Worm (Caenorhabditis elegans) whole organism, L1 larva: ENCODE measurements around the gene Y11D7A.9.

ENCODE experiments used
- aha-1 ChIP-seq: fragments of 150-350 bp; optimal IDR thresholded peaks from 2 replicates; lab custom pipeline; 2014; ENCODE audit warnings: missing biosample characterization, missing genetic modification characterization
- alr-1 ChIP-seq: fragments of 200-800 bp; sonication (Bioruptor generic); optimal IDR thresholded peaks from 2 replicates; lab custom pipeline; 2018; ENCODE audit warnings: borderline replicate concordance, mild to moderate bottlenecking, missing genetic modification characterization, missing compliant biosample characterization
- aly-2 ChIP-seq: fragments of 150-350 bp; optimal IDR thresholded peaks from 2 replicates; lab custom pipeline; 2014; ENCODE audit warnings: missing biosample characterization, missing genetic modification characterization
- ceh-63 ChIP-seq: fragments of 200-800 bp; sonication (Bioruptor generic); optimal IDR thresholded peaks from 2 replicates; lab custom pipeline; 2018; ENCODE audit warnings: mild to moderate bottlenecking, missing genetic modification characterization, missing compliant biosample characterization
- ceh-8 ChIP-seq: fragments of 200-800 bp; sonication (Bioruptor generic); optimal IDR thresholded peaks from 2 replicates; lab custom pipeline; 2018; ENCODE audit warnings: mild to moderate bottlenecking, missing genetic modification characterization, moderate library complexity, missing compliant biosample characterization
- ceh-82 ChIP-seq, 3 experiments: fragments of 150-350 bp in 1 of 3; sonication (generic microtip) in 2 of 3; optimal IDR thresholded peaks; 2 replicates each; lab custom pipeline; 2014 to 2017; ENCODE audit warnings: missing biosample characterization in 3 of 3, missing genetic modification characterization in 3 of 3
- ceh-88 ChIP-seq: fragments of 200-800 bp; sonication (Bioruptor generic); IDR thresholded peaks from 2 replicates; pipeline ENCODE4 v1.3.6; 2022; ENCODE audit warnings: missing genetic modification characterization, missing compliant biosample characterization
- efl-1 ChIP-seq, 4 experiments: fragments of 150-350 bp; optimal IDR thresholded peaks in 3 of 4; peaks in 1 of 4; 1 replicate in 1 of 4; 2 replicates in 3 of 4; lab custom pipeline; 2014; ENCODE audit warnings: missing biosample characterization in 2 of 4, missing genetic modification characterization in 2 of 4, missing genetic modification reagents in 2 of 4
- efl-3 ChIP-seq: fragments of 200-800 bp; sonication (Bioruptor generic); optimal IDR thresholded peaks from 2 replicates; lab custom pipeline; 2018; ENCODE audit warnings: mild to moderate bottlenecking, missing genetic modification characterization, missing compliant biosample characterization
- egl-13 ChIP-seq: sonication (generic microtip); optimal IDR thresholded peaks from 2 replicates; lab custom pipeline; 2016; ENCODE audit warnings: missing genotype, missing genetic modification reagents, missing genetic modification characterization, missing compliant biosample characterization
- egl-27 ChIP-seq, 2 experiments: fragments of 150-350 bp in 1 of 2; sonication (generic microtip); optimal IDR thresholded peaks; 3 replicates each; lab custom pipeline; 2017 to 2018; ENCODE audit warnings: missing biosample characterization in 2 of 2, missing genetic modification characterization in 2 of 2, missing genetic modification reagents in 2 of 2
- elt-2 ChIP-seq: sonication (generic microtip); optimal IDR thresholded peaks from 2 replicates; lab custom pipeline; 2016; ENCODE audit warnings: missing genetic modification characterization, mild to moderate bottlenecking, inconsistent platforms, missing compliant biosample characterization, missing genetic modification reagents
- ets-5 ChIP-seq: fragments of 200-800 bp; sonication (Bioruptor generic); IDR thresholded peaks from 2 replicates; pipeline ENCODE4 v1.3.6; 2022; ENCODE audit warnings: missing genetic modification characterization, missing compliant biosample characterization
- fkh-10 ChIP-seq: sonication (generic microtip); optimal IDR thresholded peaks from 2 replicates; lab custom pipeline; 2017; ENCODE audit warnings: missing biosample characterization, missing genetic modification reagents, missing genetic modification characterization
- fkh-8 ChIP-seq: sonication (generic microtip); optimal IDR thresholded peaks from 2 replicates; lab custom pipeline; 2016; ENCODE audit warnings: mild to moderate bottlenecking, missing genetic modification characterization, missing compliant biosample characterization
- grh-1 ChIP-seq: fragments of 200-800 bp; sonication (Bioruptor generic); IDR thresholded peaks from 2 replicates; pipeline ENCODE4 v1.3.6; 2022; ENCODE audit warnings: missing genetic modification reagents, missing genetic modification characterization, missing compliant biosample characterization
- irx-1 ChIP-seq: sonication (generic microtip); optimal IDR thresholded peaks from 2 replicates; lab custom pipeline; 2016; ENCODE audit warnings: missing genetic modification characterization, missing compliant biosample characterization
- isw-1 ChIP-seq: fragments of 200-800 bp; sonication (Bioruptor generic); IDR thresholded peaks from 2 replicates; pipeline ENCODE4 v1.3.6; 2022; ENCODE audit warnings: missing genetic modification characterization, missing compliant biosample characterization
- lin-15B ChIP-seq: fragments of 150-350 bp; sonication (generic microtip); optimal IDR thresholded peaks from 3 replicates; lab custom pipeline; 2014; ENCODE audit warnings: missing biosample characterization, missing genetic modification characterization
- lin-35 ChIP-seq, 2 experiments: fragments of 150-350 bp; optimal IDR thresholded peaks; 2 replicates each; lab custom pipeline; 2014; ENCODE audit warnings: missing biosample characterization in 2 of 2, missing genetic modification characterization in 2 of 2, missing genetic modification reagents in 2 of 2
- lin-39 ChIP-seq: fragments of 150-350 bp; optimal IDR thresholded peaks from 2 replicates; lab custom pipeline; 2014; ENCODE audit warnings: missing biosample characterization, missing genetic modification reagents, missing genetic modification characterization
- mep-1 ChIP-seq: fragments of 150-350 bp; optimal IDR thresholded peaks from 2 replicates; lab custom pipeline; 2014; ENCODE audit warnings: missing biosample characterization, missing genetic modification characterization
- nhr-20 ChIP-seq: sonication (generic microtip); optimal IDR thresholded peaks from 2 replicates; lab custom pipeline; 2016; ENCODE audit warnings: mild to moderate bottlenecking, missing genetic modification characterization, missing compliant biosample characterization
- nhr-237 ChIP-seq: fragments of 150-350 bp; optimal IDR thresholded peaks from 2 replicates; lab custom pipeline; 2014; ENCODE audit warnings: missing biosample characterization, missing genetic modification characterization
- nhr-28 ChIP-seq: fragments of 150-350 bp; optimal IDR thresholded peaks from 2 replicates; lab custom pipeline; 2014; ENCODE audit warnings: missing biosample characterization, missing genetic modification characterization
- nhr-47 ChIP-seq: sonication (generic microtip); optimal IDR thresholded peaks from 2 replicates; lab custom pipeline; 2016; ENCODE audit warnings: mild to moderate bottlenecking, missing genetic modification characterization, moderate library complexity, missing compliant biosample characterization
- nhr-71 ChIP-seq: sonication (generic microtip); optimal IDR thresholded peaks from 2 replicates; lab custom pipeline; 2016; ENCODE audit warnings: mild to moderate bottlenecking, missing genetic modification characterization, moderate library complexity, missing compliant biosample characterization
- nhr-76 ChIP-seq: sonication (generic microtip); optimal IDR thresholded peaks from 2 replicates; lab custom pipeline; 2017; ENCODE audit warnings: missing biosample characterization, missing genetic modification characterization
- nhr-84 ChIP-seq: sonication (generic microtip); optimal IDR thresholded peaks from 2 replicates; lab custom pipeline; 2017; ENCODE audit warnings: missing biosample characterization, missing genetic modification characterization
- nhr-90 ChIP-seq: sonication (generic microtip); optimal IDR thresholded peaks from 2 replicates; lab custom pipeline; 2016; ENCODE audit warnings: mild to moderate bottlenecking, missing genetic modification characterization, missing compliant biosample characterization; ENCODE audit not compliant: poor library complexity
- pag-3 ChIP-seq: sonication (generic microtip); optimal IDR thresholded peaks from 2 replicates; lab custom pipeline; 2017; ENCODE audit warnings: missing genetic modification characterization, mild to moderate bottlenecking, missing compliant biosample characterization, antibody characterized with exemption, borderline replicate concordance; ENCODE audit not compliant: insufficient read depth
- pax-3 ChIP-seq: fragments of 200-800 bp; sonication (Bioruptor generic); optimal IDR thresholded peaks from 2 replicates; lab custom pipeline; 2018; ENCODE audit warnings: mild to moderate bottlenecking, missing genetic modification characterization, moderate library complexity, missing compliant biosample characterization
- sptf-1 ChIP-seq: fragments of 150-350 bp; optimal IDR thresholded peaks from 2 replicates; lab custom pipeline; 2014; ENCODE audit warnings: missing biosample characterization, missing genetic modification characterization
- tbx-2 ChIP-seq: sonication (generic microtip); optimal IDR thresholded peaks from 2 replicates; lab custom pipeline; 2016; ENCODE audit warnings: missing genetic modification characterization, missing compliant biosample characterization
- unc-130 ChIP-seq: fragments of 150-350 bp; optimal IDR thresholded peaks from 2 replicates; lab custom pipeline; 2017; ENCODE audit warnings: missing biosample characterization, missing genetic modification characterization, inconsistent platforms
- unc-86 ChIP-seq: sonication (generic microtip); optimal IDR thresholded peaks from 2 replicates; lab custom pipeline; 2016; ENCODE audit warnings: missing genetic modification characterization, missing compliant biosample characterization
- unc-98 ChIP-seq: fragments of 200-800 bp; sonication (Bioruptor generic); IDR thresholded peaks from 2 replicates; pipeline ENCODE4 v1.3.6; 2022; ENCODE audit warnings: missing genetic modification characterization, missing compliant biosample characterization
- vab-15 ChIP-seq: sonication (generic microtip); optimal IDR thresholded peaks from 2 replicates; lab custom pipeline; 2017; ENCODE audit warnings: missing genotype, mild to moderate bottlenecking, missing genetic modification characterization, missing compliant biosample characterization
- xbp-1 ChIP-seq: sonication (generic microtip); optimal IDR thresholded peaks from 2 replicates; lab custom pipeline; 2016; ENCODE audit warnings: missing genetic modification characterization, missing compliant biosample characterization
- zip-4 ChIP-seq: fragments of 200-800 bp; sonication (Bioruptor generic); optimal IDR thresholded peaks from 2 replicates; lab custom pipeline; 2018; ENCODE audit warnings: mild to moderate bottlenecking, missing genetic modification characterization, moderate library complexity, missing compliant biosample characterization

Y11D7A.9 gene

ce11 chrIV:9227650-9228049 is 28.3 kb downstream of the Y11D7A.9 start:
- TF ChIP-seq vab-15 (tag; lab: Kevin White, UChicago) (no peak), irx-1 (tag; lab: Kevin White, UChicago) (no peak), lin-15B (tag; lab: Kevin White, UChicago) (no peak), pax-3 (tag; lab: Kevin White, UChicago) (no peak), xbp-1 (tag; lab: Kevin White, UChicago) (no peak), nhr-71 (no peak), ets-5 (GFP tag; lab: Robert Waterston, UW) (no peak), pag-3 (tag; lab: Kevin White, UChicago) (no peak), fkh-10 (GFP tag; lab: Kevin White, UChicago) (no peak)

ce11 chrIV:9224825-9225224 is 31.1 kb downstream of the Y11D7A.9 start, which contains the start of gene C46C2.3:
Gene C46C2.3, plus strand, starts transcription at chrIV:9225125.
- TF ChIP-seq aly-2 (tag; lab: Kevin White, UChicago) (no peak), nhr-76 (no peak), tbx-2 (no peak), zip-4 (GFP tag; lab: Kevin White, UChicago) (no peak)

ce11 chrIV:9218415-9218814 is 37.5 kb downstream of the Y11D7A.9 start:
- TF ChIP-seq alr-1 (tag; lab: Kevin White, UChicago) (no peak), efl-1 (optimal IDR thresholded peaks at IDR 0.05; lab: Kevin White, UChicago) (no peak), efl-1 (GFP tag; optimal IDR thresholded peaks at IDR 0.05 in 1 of 2; lab: Kevin White, UChicago) (peak in 1 of 2 experiments; percentile 74)

ce11 chrIV:9217426-9217825 is 38.5 kb downstream of the Y11D7A.9 start, which contains the start of gene C46C2.2:
Gene C46C2.2, plus strand, starts transcription at chrIV:9217726.
- no peak for TF ChIP-seq nhr-71
- TF ChIP-seq grh-1 (GFP tag; lab: Robert Waterston, UW): no peak
- TF ChIP-seq ceh-63 (GFP tag; lab: Kevin White, UChicago): no peak
- TF ChIP-seq xbp-1 (tag; lab: Kevin White, UChicago): no peak
- TF ChIP-seq nhr-76: no peak
- TF ChIP-seq mep-1 (tag; lab: Kevin White, UChicago): no peak

- TF ChIP-seq lin-39 (tag; lab: Kevin White, UChicago) (no peak), nhr-20 (tag; lab: Kevin White, UChicago) (no peak), efl-3 (GFP tag; lab: Kevin White, UChicago) (no peak), ets-5 (GFP tag; lab: Robert Waterston, UW) (no peak), nhr-237 (no peak), unc-130 (tag; lab: Kevin White, UChicago) (no peak), ceh-88 (GFP tag; lab: Robert Waterston, UW) (no peak), nhr-90 (no peak), elt-2 (tag; lab: Kevin White, UChicago) (peak; percentile 12), ceh-63 (GFP tag; lab: Kevin White, UChicago) (no peak), nhr-28 (no peak), isw-1 (GFP tag; lab: Robert Waterston, UW) (no peak), efl-1 (optimal IDR thresholded peaks at IDR 0.05; lab: Kevin White, UChicago) (no peak), efl-1 (GFP tag; optimal IDR thresholded peaks at IDR 0.05 in 1 of 2; lab: Kevin White, UChicago) (peak in 1 of 2 experiments; percentile 28), grh-1 (GFP tag; lab: Robert Waterston, UW) (no peak)
These were observed 39.0 kb downstream of the Y11D7A.9 start for ce11 chrIV:9216956-9217355.

ce11 chrIV:9216437-9216836 is 39.5 kb downstream of the Y11D7A.9 start:
- TF ChIP-seq unc-86 (tag; lab: Kevin White, UChicago): peak; percentile 54
- peak; percentile 60 for TF ChIP-seq mep-1 (tag; lab: Kevin White, UChicago)
- no peak for TF ChIP-seq sptf-1 (tag; lab: Kevin White, UChicago)
- peak in 1 of 3 experiments; percentile 15 for TF ChIP-seq ceh-82 (tag; optimal IDR thresholded peaks at IDR 0.05; lab: Kevin White, UChicago)
- 0 out of 2 replicates have a peak, but pooled peaks have one; percentile 12 for TF ChIP-seq isw-1 (GFP tag; lab: Robert Waterston, UW)
- no peak for TF ChIP-seq nhr-237
- TF ChIP-seq fkh-8: peak; percentile 50
- no peak for TF ChIP-seq unc-98 (GFP tag; lab: Robert Waterston, UW)
- no peak for TF ChIP-seq nhr-84 (tag; lab: Kevin White, UChicago)
- peak; percentile 19 for TF ChIP-seq egl-13 (tag; lab: Kevin White, UChicago)
- TF ChIP-seq ceh-8 (GFP tag; lab: Kevin White, UChicago): no peak
- no peak for TF ChIP-seq lin-39 (tag; lab: Kevin White, UChicago)
- TF ChIP-seq aha-1 (tag; lab: Kevin White, UChicago): no peak
- peak; percentile 46 for TF ChIP-seq nhr-47
- peak; percentile 56 for TF ChIP-seq tbx-2
- peak in 1 of 2 experiments; percentile 51 for TF ChIP-seq lin-35 (GFP tag; optimal IDR thresholded peaks at IDR 0.05; lab: Kevin White, UChicago)
- TF ChIP-seq efl-1 (optimal IDR thresholded peaks at IDR 0.05; lab: Kevin White, UChicago): peak; percentile 55 to 62
- peak in 1 of 2 experiments; percentile 42 for TF ChIP-seq efl-1 (GFP tag; optimal IDR thresholded peaks at IDR 0.05 in 1 of 2; lab: Kevin White, UChicago)
- TF ChIP-seq nhr-28: no peak
- TF ChIP-seq egl-27 (tag; optimal IDR thresholded peaks at IDR 0.05; lab: Kevin White, UChicago): peak in 1 of 2 experiments; percentile 9
